Worm (Caenorhabditis elegans): ENCODE results near the gene F58A6.1.
"Not testable (repeated sequence)": the region's sequence is repeated elsewhere in the genome, so short reads cannot be mapped to it uniquely, and the experiment has no call there.

Gene F58A6.1

DNA sequence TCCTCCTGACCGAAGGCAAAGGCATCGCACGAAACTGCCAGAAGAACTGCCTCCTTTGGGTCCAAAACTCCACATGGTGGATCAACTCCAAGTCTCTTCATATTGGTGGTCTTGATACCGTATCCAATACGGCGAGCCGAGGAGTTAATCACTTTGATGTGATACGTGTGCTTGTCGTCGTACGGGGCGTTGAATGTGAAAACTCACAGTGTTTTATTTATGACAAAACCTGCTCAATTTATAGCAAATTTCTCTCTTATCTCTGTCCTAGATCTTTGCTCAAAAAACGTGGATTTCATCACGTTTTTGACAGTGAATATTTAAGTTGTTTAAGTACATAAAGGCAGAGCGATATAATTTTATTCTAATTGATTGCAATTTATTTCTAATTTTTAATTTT lies 16.1 kb downstream of the F58A6.1 start, which contains the start of gene F58A6.9:
Gene F58A6.9, minus strand, starts transcription at position 101 of the 400 bp plus-strand sequence.
- not testable (repeated sequence) for TF ChIP-seq nhr-12 (tag; optimal IDR thresholded peaks at IDR 0.05); nhr-84 (tag; optimal IDR thresholded peaks at IDR 0.05); nhr-90 (tag; optimal IDR thresholded peaks at IDR 0.05; ENCODE audit: poor library complexity)

ce11 chrII:5161102-5161501 lies 18.4 kb downstream of the F58A6.1 start, which contains the start of gene C27D6.11:
TSS of gene C27D6.11 (minus strand) at chrII:5161202.
- no peak for TF ChIP-seq C34B4.2 (tag; optimal IDR thresholded peaks at IDR 0.05)
- TF ChIP-seq jun-1 (tag; optimal IDR thresholded peaks at IDR 0.05), result no peak
- TF ChIP-seq mab-9 (GFP tag; IDR thresholded peaks at IDR 0.05), result no peak
- no peak for TF ChIP-seq nhr-19 (GFP tag; conservative IDR thresholded peaks at IDR 0.05)
- no peak for TF ChIP-seq ceh-88 (GFP tag; IDR thresholded peaks at IDR 0.05)
- TF ChIP-seq zag-1 (tag; optimal IDR thresholded peaks at IDR 0.05), result no peak

DNA sequence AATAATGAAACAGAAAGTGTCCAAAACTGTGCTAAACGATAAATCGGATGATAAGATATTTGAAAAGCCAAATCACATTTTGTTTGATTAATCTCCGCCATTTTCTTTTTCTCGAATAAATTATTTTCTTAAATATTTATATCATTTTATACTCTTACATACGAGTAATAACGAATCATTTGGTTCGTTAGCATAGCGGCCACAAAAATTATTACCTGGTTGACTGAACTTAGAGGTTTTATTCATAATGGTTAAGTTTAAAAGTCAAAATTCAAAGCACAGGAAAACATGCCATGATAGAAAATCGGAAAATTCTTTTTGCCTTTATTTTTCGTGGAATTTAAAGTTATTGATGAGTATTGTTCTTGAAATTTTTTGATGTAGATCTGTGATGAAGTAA lies 20.6 kb downstream of the F58A6.1 start, which contains the start of gene srb-5:
Gene srb-5, minus strand, starts transcription at position 101 of the 400 bp plus-strand sequence.
- TF ChIP-seq nhr-28 (tag; optimal IDR thresholded peaks at IDR 0.05), result no peak
- no peak for TF ChIP-seq ces-1 (GFP tag; optimal IDR thresholded peaks at IDR 0.05)
- TF ChIP-seq ztf-4 (tag; optimal IDR thresholded peaks at IDR 0.05), result no peak
- TF ChIP-seq elt-2 (tag; optimal IDR thresholded peaks at IDR 0.05), result no peak

DNA sequence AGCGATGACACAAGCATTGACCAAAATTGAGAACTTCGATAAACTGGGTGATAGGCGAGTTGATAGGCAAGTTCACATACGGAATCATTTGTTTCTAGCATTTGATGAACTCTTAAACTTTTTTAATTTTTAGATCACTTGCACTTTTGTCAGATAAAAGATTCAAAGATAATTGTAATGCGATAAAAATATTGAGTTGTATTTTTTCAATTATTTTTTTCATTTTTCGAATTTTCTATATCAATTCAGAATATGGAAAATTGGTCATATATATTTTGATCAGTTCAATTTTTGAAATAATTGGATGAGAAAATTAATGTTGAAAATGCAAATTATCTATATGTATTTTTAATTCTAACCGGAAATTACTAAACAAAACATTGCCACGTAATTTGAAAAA lies 24.0 kb downstream of the F58A6.1 start, which contains the start of gene srb-3:
Gene srb-3, minus strand, starts transcription at position 101 of the 400 bp plus-strand sequence.
- TF ChIP-seq fkh-10 (GFP tag; optimal IDR thresholded peaks at IDR 0.05), result no peak
- TF ChIP-seq ceh-82 (tag; optimal IDR thresholded peaks at IDR 0.05), result no peak
- TF ChIP-seq tlp-1 (tag; optimal IDR thresholded peaks at IDR 0.05), result no peak
- TF ChIP-seq pag-3 (tag; optimal IDR thresholded peaks at IDR 0.05; ENCODE audit: borderline replicate concordance, insufficient read depth), result no peak
- TF ChIP-seq zag-1 (tag; optimal IDR thresholded peaks at IDR 0.05), result no peak
- no peak for TF ChIP-seq nhr-77 (tag; optimal IDR thresholded peaks at IDR 0.05)
- no peak for TF ChIP-seq sup-37 (GFP tag; optimal IDR thresholded peaks at IDR 0.05)
- TF ChIP-seq pqm-1 (tag; optimal IDR thresholded peaks at IDR 0.05), result no peak
- TF ChIP-seq fkh-4 (tag; optimal IDR thresholded peaks at IDR 0.05; ENCODE audit: borderline replicate concordance), result no peak
- TF ChIP-seq nhr-11 (tag; optimal IDR thresholded peaks at IDR 0.05), result no peak
- TF ChIP-seq lsy-2 (tag; optimal IDR thresholded peaks at IDR 0.05), result no peak
- TF ChIP-seq C04F5.9 (tag; optimal IDR thresholded peaks at IDR 0.05), result no peak
- TF ChIP-seq lin-15B (tag; optimal IDR thresholded peaks at IDR 0.05), result no peak
- no peak for TF ChIP-seq pax-3 (tag; optimal IDR thresholded peaks at IDR 0.05)
- no peak for TF ChIP-seq snpc-4 (tag; optimal IDR thresholded peaks at IDR 0.05)

DNA sequence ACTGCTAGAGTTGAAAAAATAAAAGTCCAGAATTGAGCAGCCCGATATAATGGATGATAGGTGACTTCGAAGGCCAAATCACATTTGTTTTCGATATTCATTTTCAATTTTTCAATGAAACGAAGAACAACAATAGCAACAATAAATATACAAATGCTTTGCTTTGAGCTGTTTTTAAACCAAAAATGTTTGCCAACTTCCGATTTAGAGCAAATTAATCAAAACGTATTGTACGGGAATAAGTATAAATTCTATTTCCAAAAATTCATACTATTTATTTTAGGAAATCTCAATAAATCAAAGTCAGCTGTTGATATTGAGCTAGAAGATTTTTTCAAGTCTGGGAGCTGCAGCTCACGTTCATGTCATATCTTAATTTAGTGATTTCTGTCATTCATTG lies 28.2 kb downstream of the F58A6.1 start, which contains the start of gene srb-1:
Gene srb-1, minus strand, starts transcription at position 101 of the 400 bp plus-strand sequence.
- TF ChIP-seq nhr-71 (tag; optimal IDR thresholded peaks at IDR 0.05), result no peak
- TF ChIP-seq pag-3 (tag; optimal IDR thresholded peaks at IDR 0.05; ENCODE audit: borderline replicate concordance, insufficient read depth), result no peak
- no peak for TF ChIP-seq jun-1 (tag; optimal IDR thresholded peaks at IDR 0.05)
- no peak for TF ChIP-seq alr-1 (tag; optimal IDR thresholded peaks at IDR 0.05; ENCODE audit: borderline replicate concordance)
- TF ChIP-seq aly-2 (tag; optimal IDR thresholded peaks at IDR 0.05), result no peak

DNA sequence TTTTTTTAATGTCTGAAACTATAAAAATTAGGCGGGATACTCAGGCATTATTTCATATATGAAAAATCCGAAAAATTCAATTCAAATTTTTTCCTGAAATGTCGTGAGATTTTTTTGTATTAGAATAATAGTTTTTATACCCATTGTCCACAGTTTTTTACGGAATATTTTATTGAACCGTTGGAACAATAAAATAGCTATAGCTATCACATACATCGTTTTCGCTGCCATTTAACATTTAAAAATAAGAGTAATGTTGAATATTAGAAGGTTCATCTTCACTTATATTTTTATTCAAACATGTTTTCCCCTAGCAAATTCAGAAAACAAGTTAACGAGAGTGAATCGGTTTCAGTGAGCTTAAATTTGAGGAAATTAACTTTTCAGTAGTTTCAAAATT lies 28.9 kb downstream of the F58A6.1 start, which contains the start of gene C27D6.15:
Gene C27D6.15, plus strand, starts transcription at position 301 of the 400 bp plus-strand sequence.
- no peak for TF ChIP-seq nhr-76 (tag; optimal IDR thresholded peaks at IDR 0.05)
- no peak for TF ChIP-seq lin-13 (GFP tag; optimal IDR thresholded peaks at IDR 0.05)
- no peak for TF ChIP-seq aha-1 (tag; optimal IDR thresholded peaks at IDR 0.05)
- no peak for TF ChIP-seq vab-15 (tag; optimal IDR thresholded peaks at IDR 0.05)
- no peak for TF ChIP-seq rnt-1 (tag; optimal IDR thresholded peaks at IDR 0.05)
- TF ChIP-seq aly-2 (tag; optimal IDR thresholded peaks at IDR 0.05), result no peak
- TF ChIP-seq lin-39 (tag; optimal IDR thresholded peaks at IDR 0.05), result no peak
- TF ChIP-seq F16B12.6 (tag; optimal IDR thresholded peaks at IDR 0.05), result no peak
- TF ChIP-seq unc-62 (GFP tag; optimal IDR thresholded peaks at IDR 0.05), result no peak
- TF ChIP-seq fos-1 (tag; optimal IDR thresholded peaks at IDR 0.05), result no peak
- no peak for TF ChIP-seq dpl-1 (GFP tag; optimal IDR thresholded peaks at IDR 0.05)
- no peak for TF ChIP-seq lsy-2 (tag; optimal IDR thresholded peaks at IDR 0.05)
- TF ChIP-seq efl-3 (GFP tag; optimal IDR thresholded peaks at IDR 0.05), result no peak
- TF ChIP-seq fkh-4 (tag; optimal IDR thresholded peaks at IDR 0.05; ENCODE audit: borderline replicate concordance), result no peak
- no peak for TF ChIP-seq ztf-11 (tag; optimal IDR thresholded peaks at IDR 0.05)
- no peak for TF ChIP-seq zag-1 (tag; optimal IDR thresholded peaks at IDR 0.05)
